Fruit fly (Drosophila melanogaster): Measurements from ENCODE around the gene CG10650.

CG10650 gene

DNA sequence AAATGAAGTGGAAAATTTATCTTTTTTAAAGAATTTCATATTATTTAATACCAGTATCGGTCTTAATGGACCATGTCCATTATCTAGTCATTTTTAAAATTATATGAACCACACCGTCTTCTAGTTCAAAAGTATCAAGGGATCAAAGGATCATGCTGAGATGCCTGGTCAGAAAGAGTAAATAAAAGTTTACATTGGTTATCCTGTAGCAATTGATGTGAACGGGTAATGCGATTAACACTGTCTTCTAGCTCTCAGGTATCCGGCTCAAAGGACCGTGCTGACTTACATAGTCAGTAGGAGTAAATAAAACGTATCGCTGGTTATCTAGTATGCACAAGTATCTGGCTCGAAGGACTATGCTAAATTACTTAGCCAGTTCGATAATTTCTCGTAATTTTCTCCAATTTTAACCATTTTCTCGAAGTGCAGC is 23.4 kb upstream of the CG10650 start (continued):
- TF ChIP-seq CG6175 (GFP tag; IDR thresholded peaks at IDR 0.05), result no peak
- no peak for TF ChIP-seq YL-1 (GFP tag; optimal IDR thresholded peaks at IDR 0.05)
- no peak for TF ChIP-seq D (optimal IDR thresholded peaks at IDR 0.05)
- no peak for TF ChIP-seq D (GFP tag; optimal IDR thresholded peaks at IDR 0.05)
- TF ChIP-seq hkb (optimal IDR thresholded peaks at IDR 0.05), result no peak
- TF ChIP-seq hkb (GFP tag; IDR thresholded peaks at IDR 0.05), result no peak
- no peak for TF ChIP-seq Nf-YB (GFP tag; optimal IDR thresholded peaks at IDR 0.05)
- TF ChIP-seq CG16863 (GFP tag; optimal IDR thresholded peaks at IDR 0.05), result no peak
- no peak for TF ChIP-seq ATbp (GFP tag; optimal IDR thresholded peaks at IDR 0.05)
- TF ChIP-seq CG13287 (GFP tag; IDR thresholded peaks at IDR 0.05; ENCODE audit: partially characterized antibody), result no peak
- no peak for TF ChIP-seq CG8388 (GFP tag; optimal IDR thresholded peaks at IDR 0.05)
- TF ChIP-seq dmrt11E (tag; optimal IDR thresholded peaks at IDR 0.05), result no peak
- no peak for TF ChIP-seq CG7987 (GFP tag; optimal IDR thresholded peaks at IDR 0.05)
- no peak for TF ChIP-seq NFAT (GFP tag; IDR thresholded peaks at IDR 0.05)
- peak; percentile 14 for TF ChIP-seq CG10267 (tag; optimal IDR thresholded peaks at IDR 0.05)
- no peak for TF ChIP-seq CG3163 (GFP tag; optimal IDR thresholded peaks at IDR 0.05)
- no peak for TF ChIP-seq CG32532 (GFP tag; IDR thresholded peaks at IDR 0.05)
- TF ChIP-seq CG12236 (GFP tag; optimal IDR thresholded peaks at IDR 0.05), result no peak
- TF ChIP-seq MBD-R2 (GFP tag; IDR thresholded peaks at IDR 0.05), result no peak
- no peak for TF ChIP-seq CG8281 (tag; optimal IDR thresholded peaks at IDR 0.05)
- TF ChIP-seq CG7928 (GFP tag; optimal IDR thresholded peaks at IDR 0.05), result no peak
- no peak for TF ChIP-seq pfk (GFP tag; optimal IDR thresholded peaks at IDR 0.05)
- no peak for TF ChIP-seq Med (GFP tag)
- TF ChIP-seq bowl (GFP tag; IDR thresholded peaks at IDR 0.05), result no peak
- peak; percentile 8 for TF ChIP-seq org-1 (GFP tag; optimal IDR thresholded peaks at IDR 0.05)
- TF ChIP-seq klu (GFP tag; IDR thresholded peaks at IDR 0.05), result no peak
- peak; percentile 73 for TF ChIP-seq Meics (GFP tag; optimal IDR thresholded peaks at IDR 0.05)
- no peak for TF ChIP-seq Doc3 (GFP tag; IDR thresholded peaks at IDR 0.05; ENCODE audit: partially characterized antibody)
- TF ChIP-seq Hr78 (GFP tag; optimal IDR thresholded peaks at IDR 0.05), result no peak
- no peak for TF ChIP-seq D19B (GFP tag; optimal IDR thresholded peaks at IDR 0.05)
- TF ChIP-seq lbe (GFP tag; optimal IDR thresholded peaks at IDR 0.05), result no peak
- no peak for TF ChIP-seq da (GFP tag; optimal IDR thresholded peaks at IDR 0.05)
- TF ChIP-seq CG32772 (GFP tag; IDR thresholded peaks at IDR 0.05), result no peak
- TF ChIP-seq nom (GFP tag; optimal IDR thresholded peaks at IDR 0.05), result no peak
- TF ChIP-seq CG6854 (GFP tag; optimal IDR thresholded peaks at IDR 0.05), result peak; percentile 29
- TF ChIP-seq pan (optimal IDR thresholded peaks at IDR 0.05), result no peak
- no peak for TF ChIP-seq pan (GFP tag; optimal IDR thresholded peaks at IDR 0.05 in 1 of 2, IDR thresholded peaks at IDR 0.05 in 1 of 2)
- TF ChIP-seq CG10321 (GFP tag; IDR thresholded peaks at IDR 0.05), result no peak
- no peak for TF ChIP-seq btn (GFP tag; optimal IDR thresholded peaks at IDR 0.05)
- no peak for TF ChIP-seq Ssrp (tag; optimal IDR thresholded peaks at IDR 0.05)
- peak; percentile 38 for TF ChIP-seq CG7839 (tag; optimal IDR thresholded peaks at IDR 0.05)
- TF ChIP-seq CG17612 (GFP tag; IDR thresholded peaks at IDR 0.05), result 0 out of 2 replicates have a peak, but pooled peaks have one; percentile 6
- TF ChIP-seq CG11456 (GFP tag; IDR thresholded peaks at IDR 0.05), result no peak
- TF ChIP-seq twi (tag; optimal IDR thresholded peaks at IDR 0.05), result no peak
- TF ChIP-seq sim (GFP tag; IDR thresholded peaks at IDR 0.05), result no peak
- no peak for TF ChIP-seq fu2 (GFP tag; optimal IDR thresholded peaks at IDR 0.05)
- TF ChIP-seq CG33213 (GFP tag; optimal IDR thresholded peaks at IDR 0.05), result no peak
- peak; percentile 66 for TF ChIP-seq CG2120 (GFP tag; optimal IDR thresholded peaks at IDR 0.05)
- TF ChIP-seq Hand (GFP tag; optimal IDR thresholded peaks at IDR 0.05), result peak; percentile 39
- no peak for TF ChIP-seq dm (GFP tag; optimal IDR thresholded peaks at IDR 0.05)
- TF ChIP-seq CG10366 (GFP tag; IDR thresholded peaks at IDR 0.05), result no peak
- no peak for TF ChIP-seq Six4 (GFP tag; optimal IDR thresholded peaks at IDR 0.05)

All from whole organism, embryonic.